Fruit fly (Drosophila melanogaster) whole organism, embryonic: ENCODE measurements around the gene dar1.

Source experiments
- ATbp ChIP-seq: fragments of 200-800 bp; sonication (Bioruptor generic); optimal IDR thresholded peaks from 2 replicates; lab custom pipeline; 2017; ENCODE audit warnings: missing biosample characterization, mild to moderate bottlenecking, missing genetic modification characterization, missing genetic modification reagents
- Ada2b ChIP-seq: fragments of 200-800 bp; sonication (Bioruptor generic); IDR thresholded peaks from 2 replicates; pipeline ENCODE4 v1.3.6; 2022; ENCODE audit warnings: missing biosample characterization, missing genetic modification characterization
- Asciz ChIP-seq: fragments of 200-800 bp; sonication (Bioruptor generic); optimal IDR thresholded peaks from 2 replicates; lab custom pipeline; 2017; ENCODE audit warnings: missing biosample characterization, mild to moderate bottlenecking, missing genetic modification characterization, missing genetic modification reagents
- Atf3 ChIP-seq: fragments of 200-800 bp; sonication (Bioruptor generic); optimal IDR thresholded peaks from 3 replicates; lab custom pipeline; 2016; ENCODE audit warnings: missing biosample characterization, missing genetic modification characterization
- Bdp1 ChIP-seq: fragments of 200-800 bp; sonication (Bioruptor generic); optimal IDR thresholded peaks from 3 replicates; lab custom pipeline; 2016; ENCODE audit warnings: missing biosample characterization, missing genetic modification characterization
- Blimp-1 ChIP-seq: fragments of 200-800 bp; sonication (Bioruptor generic); optimal IDR thresholded peaks from 3 replicates; lab custom pipeline; 2018; ENCODE audit warnings: missing biosample characterization, missing genetic modification characterization, mild to moderate bottlenecking, moderate library complexity, missing genetic modification reagents
- CG15011 ChIP-seq: fragments of 200-800 bp; sonication (Bioruptor generic); optimal IDR thresholded peaks from 3 replicates; lab custom pipeline; 2018; ENCODE audit warnings: missing biosample characterization, mild to moderate bottlenecking, missing genetic modification characterization
- CG15514 ChIP-seq: fragments of 200-800 bp; sonication (Bioruptor generic); optimal IDR thresholded peaks from 3 replicates; lab custom pipeline; 2017; ENCODE audit warnings: missing biosample characterization, missing genetic modification characterization, mild to moderate bottlenecking, moderate library complexity, missing genetic modification reagents
- CG1603 ChIP-seq: fragments of 200-800 bp; sonication (Bioruptor generic); optimal IDR thresholded peaks from 2 replicates; lab custom pipeline; 2019; ENCODE audit warnings: missing biosample characterization, mild to moderate bottlenecking, missing genetic modification characterization, moderate library complexity
- CG18262 ChIP-seq: fragments of 200-800 bp; optimal IDR thresholded peaks from 3 replicates; lab custom pipeline; 2019; ENCODE audit warnings: missing biosample characterization, mild to moderate bottlenecking, missing genetic modification characterization, moderate library complexity
- CG2116 ChIP-seq: fragments of 200-800 bp; sonication (Bioruptor generic); optimal IDR thresholded peaks from 3 replicates; lab custom pipeline; 2018; ENCODE audit warnings: missing biosample characterization, mild to moderate bottlenecking, missing genetic modification characterization
- CG3281 ChIP-seq: fragments of 200-800 bp; sonication (Bioruptor generic); optimal IDR thresholded peaks from 3 replicates; lab custom pipeline; 2017; ENCODE audit warnings: missing biosample characterization, mild to moderate bottlenecking, missing genetic modification characterization
- CG42726 ChIP-seq: fragments of 200-800 bp; sonication (Bioruptor generic); IDR thresholded peaks from 2 replicates; pipeline ENCODE4 v1.3.6; 2022; ENCODE audit warnings: missing biosample characterization, missing genetic modification characterization; ENCODE audit not compliant: partially characterized antibody
- CG4282 ChIP-seq: fragments of 200-800 bp; sonication (Bioruptor generic); optimal IDR thresholded peaks from 2 replicates; lab custom pipeline; 2016; ENCODE audit warnings: missing biosample characterization, missing genetic modification characterization
- CG4328 ChIP-seq: fragments of 200-800 bp; sonication (Bioruptor generic); optimal IDR thresholded peaks from 3 replicates; lab custom pipeline; 2017; ENCODE audit warnings: missing biosample characterization, missing genetic modification reagents, missing genetic modification characterization
- CG4730 ChIP-seq: fragments of 200-800 bp; sonication (Bioruptor generic); IDR thresholded peaks from 2 replicates; pipeline ENCODE4 v1.3.6; 2022; ENCODE audit warnings: missing biosample characterization, missing genetic modification characterization
- CG4854 ChIP-seq: fragments of 200-800 bp; sonication (Bioruptor generic); optimal IDR thresholded peaks from 2 replicates; lab custom pipeline; 2016; ENCODE audit warnings: missing biosample characterization, missing genetic modification characterization, inconsistent platforms
- CG5953 ChIP-seq: fragments of 200-800 bp; sonication (Bioruptor generic); IDR thresholded peaks from 2 replicates; pipeline ENCODE4 v1.3.6; 2022; ENCODE audit warnings: missing biosample characterization, missing genetic modification characterization
- CG7928 ChIP-seq: fragments of 200-800 bp; sonication (Bioruptor generic); optimal IDR thresholded peaks from 2 replicates; lab custom pipeline; 2017; ENCODE audit warnings: missing biosample characterization, mild to moderate bottlenecking, missing genetic modification characterization
- CG7963 ChIP-seq: fragments of 200-800 bp; sonication (Bioruptor generic); IDR thresholded peaks from 3 replicates; pipeline ENCODE4 v1.3.6; 2022; ENCODE audit warnings: missing biosample characterization, missing genetic modification characterization; ENCODE audit not compliant: partially characterized antibody
- Dad ChIP-seq: fragments of 200-800 bp; sonication (Bioruptor generic); optimal IDR thresholded peaks from 3 replicates; lab custom pipeline; 2016; ENCODE audit warnings: missing biosample characterization, missing genetic modification characterization
- Dfd ChIP-seq, 2 experiments: fragments of >200 bp; optimal IDR thresholded peaks; 2 replicates each; lab custom pipeline; 2017; ENCODE audit warnings: missing biosample characterization in 2 of 2, missing genetic modification characterization in 2 of 2
- Hr78 ChIP-seq, 2 experiments: fragments of 200-800 bp in 1 of 2; fragments of >200 bp in 1 of 2; sonication (Bioruptor generic) in 1 of 2; optimal IDR thresholded peaks; 2 replicates each; lab custom pipeline; 2017 to 2019; ENCODE audit warnings: missing biosample characterization in 2 of 2, missing genetic modification characterization in 2 of 2, mild to moderate bottlenecking in 1 of 2, moderate library complexity in 1 of 2
- Hsf ChIP-seq: fragments of 200-800 bp; sonication (Bioruptor generic); optimal IDR thresholded peaks from 3 replicates; lab custom pipeline; 2016; ENCODE audit warnings: missing biosample characterization, missing genetic modification characterization
- Kr ChIP-seq: fragments of 200-800 bp; sonication (Bioruptor generic); optimal IDR thresholded peaks from 2 replicates; lab custom pipeline; 2017; ENCODE audit warnings: missing biosample characterization, mild to moderate bottlenecking, missing genetic modification characterization
- NK7.1 ChIP-seq: fragments of 200-800 bp; sonication (Bioruptor generic); optimal IDR thresholded peaks from 3 replicates; lab custom pipeline; 2016; ENCODE audit warnings: missing biosample characterization, missing genetic modification characterization
- Rfx ChIP-seq: fragments of 200-800 bp; sonication (Bioruptor generic); IDR thresholded peaks from 2 replicates; pipeline ENCODE4 v1.3.6; 2022; ENCODE audit warnings: missing biosample characterization, missing genetic modification characterization
- Sox102F ChIP-seq: fragments of 200-800 bp; sonication (Bioruptor generic); optimal IDR thresholded peaks from 2 replicates; lab custom pipeline; 2018; ENCODE audit warnings: missing biosample characterization, mild to moderate bottlenecking, missing genetic modification characterization, moderate library complexity
- Spps ChIP-seq: fragments of 200-800 bp; sonication (Bioruptor generic); optimal IDR thresholded peaks from 2 replicates; lab custom pipeline; 2018; ENCODE audit warnings: missing biosample characterization, mild to moderate bottlenecking, missing genetic modification characterization
- Ssrp ChIP-seq: fragments of 200-800 bp; sonication (Bioruptor generic); optimal IDR thresholded peaks from 2 replicates; lab custom pipeline; 2018; ENCODE audit warnings: missing biosample characterization, mild to moderate bottlenecking, missing genetic modification characterization, moderate library complexity
- al ChIP-seq: fragments of 200-800 bp; sonication (Bioruptor generic); IDR thresholded peaks from 2 replicates; pipeline ENCODE4 v1.3.6; 2022; ENCODE audit warnings: missing biosample characterization, missing genetic modification characterization
- br ChIP-seq: fragments of >200 bp; optimal IDR thresholded peaks from 2 replicates; lab custom pipeline; 2017
- dimm ChIP-seq: fragments of 200-800 bp; sonication (Bioruptor generic); IDR thresholded peaks from 2 replicates; pipeline ENCODE4 v1.3.6; 2022; ENCODE audit warnings: missing biosample characterization, missing genetic modification characterization
- dysf ChIP-seq: fragments of 200-800 bp; sonication (Bioruptor generic); IDR thresholded peaks from 3 replicates; pipeline ENCODE4 v1.3.6; 2022; ENCODE audit warnings: missing biosample characterization, missing genetic modification characterization
- ewg ChIP-seq: fragments of 200-800 bp; sonication (Bioruptor generic); optimal IDR thresholded peaks from 3 replicates; lab custom pipeline; 2017; ENCODE audit warnings: mild to moderate bottlenecking, missing biosample characterization, missing genetic modification reagents, missing genetic modification characterization
- gcm2 ChIP-seq: fragments of 200-800 bp; sonication (Bioruptor generic); optimal IDR thresholded peaks from 2 replicates; lab custom pipeline; 2016; ENCODE audit warnings: missing biosample characterization, missing genetic modification characterization
- gro ChIP-seq: fragments of 200-800 bp; sonication (Bioruptor generic); optimal IDR thresholded peaks from 2 replicates; lab custom pipeline; 2016; ENCODE audit warnings: missing biosample characterization, missing genetic modification characterization
- h ChIP-seq: fragments of >200 bp; optimal IDR thresholded peaks from 2 replicates; lab custom pipeline; 2017
- her ChIP-seq: fragments of 200-800 bp; sonication (Bioruptor generic); optimal IDR thresholded peaks from 2 replicates; lab custom pipeline; 2016; ENCODE audit warnings: missing biosample characterization, missing genetic modification characterization
- hth ChIP-seq: fragments of >200 bp; optimal IDR thresholded peaks from 2 replicates; lab custom pipeline; 2017; ENCODE audit warnings: inconsistent platforms
- luna ChIP-seq: fragments of 200-800 bp; sonication (Bioruptor generic); optimal IDR thresholded peaks from 2 replicates; lab custom pipeline; 2016; ENCODE audit warnings: missing biosample characterization, missing genetic modification characterization
- mam ChIP-seq: fragments of 200-800 bp; sonication (Bioruptor generic); optimal IDR thresholded peaks from 3 replicates; lab custom pipeline; 2016; ENCODE audit warnings: missing biosample characterization, missing genetic modification characterization
- mirr ChIP-seq: fragments of 200-800 bp; sonication (Bioruptor generic); optimal IDR thresholded peaks from 3 replicates; lab custom pipeline; 2018; ENCODE audit warnings: missing biosample characterization, mild to moderate bottlenecking, missing genetic modification characterization
- nom ChIP-seq: fragments of 200-800 bp; sonication (Bioruptor generic); optimal IDR thresholded peaks from 2 replicates; lab custom pipeline; 2017; ENCODE audit warnings: missing biosample characterization, missing genetic modification characterization, mild to moderate bottlenecking, moderate library complexity, missing genetic modification reagents
- org-1 ChIP-seq: fragments of 200-800 bp; sonication (Bioruptor generic); optimal IDR thresholded peaks from 2 replicates; lab custom pipeline; 2017; ENCODE audit warnings: missing biosample characterization, missing genetic modification characterization
- p53 ChIP-seq: fragments of 200-800 bp; sonication (Bioruptor generic); optimal IDR thresholded peaks from 2 replicates; lab custom pipeline; 2016; ENCODE audit warnings: missing biosample characterization, missing genetic modification characterization
- sisA ChIP-seq: fragments of 200-800 bp; sonication (Bioruptor generic); IDR thresholded peaks from 2 replicates; pipeline ENCODE4 v1.3.6; 2022; ENCODE audit warnings: missing biosample characterization, missing genetic modification characterization
- tin ChIP-seq: fragments of 200-800 bp; sonication (Bioruptor generic); optimal IDR thresholded peaks from 3 replicates; lab custom pipeline; 2016; ENCODE audit warnings: missing biosample characterization, missing genetic modification characterization
- tna ChIP-seq: fragments of 200-800 bp; sonication (Bioruptor generic); IDR thresholded peaks from 2 replicates; pipeline ENCODE4 v1.3.6; 2022; ENCODE audit warnings: missing biosample characterization, missing genetic modification characterization; ENCODE audit not compliant: partially characterized antibody
- twi ChIP-seq: fragments of 200-800 bp; optimal IDR thresholded peaks from 2 replicates; lab custom pipeline; 2019; ENCODE audit warnings: missing biosample characterization, mild to moderate bottlenecking, missing genetic modification characterization, moderate library complexity
- vnd ChIP-seq: fragments of 200-800 bp; sonication (Bioruptor generic); IDR thresholded peaks from 3 replicates; pipeline ENCODE4 v1.3.6; 2022; ENCODE audit warnings: missing biosample characterization, missing genetic modification characterization; ENCODE audit not compliant: partially characterized antibody

The dar1 gene

dm6 chr3L:3616344-3616743 lies 9.8 kb upstream of the dar1 start (continued):
- TF ChIP-seq Dfd (GFP tag; optimal IDR thresholded peaks at IDR 0.05; lab: Kevin White, UChicago) (no peak), mirr (peak; percentile 41), CG4328 (GFP tag; lab: Kevin White, UChicago) (peak; percentile 51), sisA (peak; percentile 86), tin (GFP tag; lab: Kevin White, UChicago) (peak; percentile 91), vnd (GFP tag; lab: Robert Waterston, UW) (no peak), CG3281 (GFP tag; lab: Kevin White, UChicago) (peak; percentile 31), Hr78 (GFP tag; optimal IDR thresholded peaks at IDR 0.05; lab: Kevin White, UChicago) (no peak), al (GFP tag; lab: Robert Waterston, UW) (peak; percentile 61; the same call in 1 of the 2 replicates), br (no peak), her (peak; percentile 49), CG18262 (tag; lab: Kevin White, UChicago) (peak; percentile 73), NK7.1 (peak; percentile 52), gcm2 (peak; percentile 6), Kr (GFP tag; lab: Kevin White, UChicago) (no peak), Atf3 (GFP tag; lab: Kevin White, UChicago) (peak; percentile 65), Blimp-1 (GFP tag; lab: Kevin White, UChicago) (peak; percentile 74), Bdp1 (peak; percentile 38)

DNA sequence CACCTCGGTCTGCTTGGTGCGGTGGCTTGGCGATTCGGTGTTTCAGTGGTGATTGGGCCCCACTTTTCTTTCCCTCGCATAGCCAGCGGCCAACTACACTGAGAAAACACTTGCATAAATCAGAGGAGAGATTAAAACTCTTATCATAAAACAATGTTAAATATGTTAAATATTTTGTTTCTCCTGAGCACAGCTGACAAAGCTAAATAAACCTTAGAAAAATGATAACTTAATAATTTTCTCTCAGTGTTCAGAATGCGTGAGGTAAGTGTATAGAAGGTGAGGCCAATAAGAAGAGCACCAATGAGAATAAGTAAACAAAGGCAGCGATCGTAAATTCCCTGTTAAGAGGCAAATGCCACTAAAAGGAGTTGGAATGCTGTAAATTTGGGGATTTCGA lies 8.9 kb upstream of the dar1 start:
- TF ChIP-seq Asciz (GFP tag; lab: Kevin White, UChicago), result peak; percentile 39
- TF ChIP-seq nom (GFP tag; lab: Kevin White, UChicago), result peak; percentile 64
- TF ChIP-seq Spps, result peak; percentile 90
- TF ChIP-seq dimm (GFP tag; lab: Robert Waterston, UW), result peak; percentile 71
- TF ChIP-seq hth, result no peak
- TF ChIP-seq CG4730 (GFP tag; lab: Robert Waterston, UW), result no peak
- TF ChIP-seq h, result no peak
- TF ChIP-seq CG5953 (GFP tag; lab: Robert Waterston, UW), result no peak
- TF ChIP-seq CG4854 (GFP tag; lab: Kevin White, UChicago), result peak; percentile 66
- peak; percentile 46 for TF ChIP-seq Dad (GFP tag; lab: Kevin White, UChicago)
- TF ChIP-seq Rfx (GFP tag; lab: Robert Waterston, UW), result peak; percentile 45
- peak; percentile 12 for TF ChIP-seq CG3281 (GFP tag; lab: Kevin White, UChicago)
- no peak for TF ChIP-seq tna (GFP tag; lab: Robert Waterston, UW)
- peak; percentile 56 for TF ChIP-seq ewg (GFP tag; lab: Kevin White, UChicago)
- peak; percentile 18 for TF ChIP-seq CG7928
- TF ChIP-seq Sox102F, result peak; percentile 81
- peak; percentile 62 for TF ChIP-seq Ada2b (GFP tag; lab: Robert Waterston, UW)
- peak; percentile 16 for TF ChIP-seq CG15514 (GFP tag; lab: Kevin White, UChicago)
- TF ChIP-seq twi (tag; lab: Kevin White, UChicago), result peak; percentile 74
- TF ChIP-seq CG2116, result peak; percentile 7
- peak; percentile 93 for TF ChIP-seq CG1603 (tag; lab: Kevin White, UChicago)
- no peak for TF ChIP-seq luna (GFP tag; lab: Kevin White, UChicago)
- TF ChIP-seq Hsf (GFP tag; lab: Kevin White, UChicago), result peak; percentile 86
- peak; percentile 81 for TF ChIP-seq tin (GFP tag; lab: Kevin White, UChicago)
- peak; percentile 68; the same call in 1 of the 3 replicates for TF ChIP-seq dysf (GFP tag; lab: Robert Waterston, UW)
- peak; percentile 30 for TF ChIP-seq CG4282 (GFP tag; lab: Kevin White, UChicago)
- TF ChIP-seq Ssrp, result peak; percentile 88
- TF ChIP-seq p53 (GFP tag; lab: Kevin White, UChicago), result peak; percentile 6
- no peak for TF ChIP-seq CG42726 (GFP tag; lab: Robert Waterston, UW)
- peak; percentile 70 for TF ChIP-seq ATbp (GFP tag; lab: Kevin White, UChicago)
- peak; percentile 20 for TF ChIP-seq CG15011 (GFP tag; lab: Kevin White, UChicago)
- no peak for TF ChIP-seq gro (GFP tag; lab: Kevin White, UChicago)
- peak; percentile 58 for TF ChIP-seq org-1 (GFP tag; lab: Kevin White, UChicago)
- no peak for TF ChIP-seq CG7963 (GFP tag; lab: Robert Waterston, UW)
- TF ChIP-seq mam (GFP tag; lab: Kevin White, UChicago), result peak; percentile 33
